Worm (Caenorhabditis elegans) whole organism, L1 larva: ENCODE data around the gene nhr-18.

Experiments used
- C04F5.9 ChIP-seq: sonication (generic microtip); optimal IDR thresholded peaks from 2 replicates; lab custom pipeline; 2016; ENCODE audit warnings: missing genetic modification characterization, missing compliant biosample characterization
- C16A3.4 ChIP-seq: fragments of 150-350 bp; optimal IDR thresholded peaks from 2 replicates; lab custom pipeline; 2014; ENCODE audit warnings: missing biosample characterization, missing genetic modification characterization
- C34B4.2 ChIP-seq: sonication (generic microtip); optimal IDR thresholded peaks from 2 replicates; lab custom pipeline; 2017; ENCODE audit warnings: mild to moderate bottlenecking, missing genetic modification characterization, missing compliant biosample characterization
- F16B12.6 ChIP-seq: fragments of 150-350 bp; optimal IDR thresholded peaks from 2 replicates; lab custom pipeline; 2014; ENCODE audit warnings: missing biosample characterization, missing genetic modification characterization
- Y116A8C.19 ChIP-seq: sonication (generic microtip); optimal IDR thresholded peaks from 2 replicates; lab custom pipeline; 2016; ENCODE audit warnings: missing compliant biosample characterization, missing genetic modification characterization, borderline replicate concordance
- aha-1 ChIP-seq: fragments of 150-350 bp; optimal IDR thresholded peaks from 2 replicates; lab custom pipeline; 2014; ENCODE audit warnings: missing biosample characterization, missing genetic modification characterization
- ceh-63 ChIP-seq: fragments of 200-800 bp; sonication (Bioruptor generic); optimal IDR thresholded peaks from 2 replicates; lab custom pipeline; 2018; ENCODE audit warnings: mild to moderate bottlenecking, missing genetic modification characterization, missing compliant biosample characterization
- ceh-90 ChIP-seq: sonication (generic microtip); optimal IDR thresholded peaks from 2 replicates; lab custom pipeline; 2016; ENCODE audit warnings: missing genetic modification characterization, missing compliant biosample characterization
- ces-1 ChIP-seq: fragments of 150-350 bp; optimal IDR thresholded peaks from 2 replicates; lab custom pipeline; 2014; ENCODE audit warnings: missing biosample characterization, missing genetic modification reagents, missing genetic modification characterization
- dsc-1 ChIP-seq: sonication (generic microtip); optimal IDR thresholded peaks from 2 replicates; lab custom pipeline; 2016; ENCODE audit warnings: mild to moderate bottlenecking, missing genetic modification characterization, missing compliant biosample characterization
- efl-1 ChIP-seq, 4 experiments: fragments of 150-350 bp; optimal IDR thresholded peaks in 3 of 4; peaks in 1 of 4; 1 replicate in 1 of 4; 2 replicates in 3 of 4; lab custom pipeline; 2014; ENCODE audit warnings: missing biosample characterization in 2 of 4, missing genetic modification characterization in 2 of 4, missing genetic modification reagents in 2 of 4
- egl-27 ChIP-seq, 2 experiments: fragments of 150-350 bp in 1 of 2; sonication (generic microtip); optimal IDR thresholded peaks; 3 replicates each; lab custom pipeline; 2017 to 2018; ENCODE audit warnings: missing biosample characterization in 2 of 2, missing genetic modification characterization in 2 of 2, missing genetic modification reagents in 2 of 2
- ets-5 ChIP-seq: fragments of 200-800 bp; sonication (Bioruptor generic); IDR thresholded peaks from 2 replicates; pipeline ENCODE4 v1.3.6; 2022; ENCODE audit warnings: missing genetic modification characterization, missing compliant biosample characterization
- fkh-8 ChIP-seq: sonication (generic microtip); optimal IDR thresholded peaks from 2 replicates; lab custom pipeline; 2016; ENCODE audit warnings: mild to moderate bottlenecking, missing genetic modification characterization, missing compliant biosample characterization
- fos-1 ChIP-seq: fragments of 150-350 bp; optimal IDR thresholded peaks from 2 replicates; lab custom pipeline; 2014; ENCODE audit warnings: missing biosample characterization, missing genetic modification characterization
- grh-1 ChIP-seq: fragments of 200-800 bp; sonication (Bioruptor generic); IDR thresholded peaks from 2 replicates; pipeline ENCODE4 v1.3.6; 2022; ENCODE audit warnings: missing genetic modification reagents, missing genetic modification characterization, missing compliant biosample characterization
- lin-35 ChIP-seq, 2 experiments: fragments of 150-350 bp; optimal IDR thresholded peaks; 2 replicates each; lab custom pipeline; 2014; ENCODE audit warnings: missing biosample characterization in 2 of 2, missing genetic modification characterization in 2 of 2, missing genetic modification reagents in 2 of 2
- lin-39 ChIP-seq: fragments of 150-350 bp; optimal IDR thresholded peaks from 2 replicates; lab custom pipeline; 2014; ENCODE audit warnings: missing biosample characterization, missing genetic modification reagents, missing genetic modification characterization
- lir-3 ChIP-seq: sonication (generic microtip); optimal IDR thresholded peaks from 2 replicates; lab custom pipeline; 2016; ENCODE audit warnings: mild to moderate bottlenecking, missing genetic modification characterization, moderate library complexity, missing compliant biosample characterization; ENCODE audit not compliant: poor library complexity
- mab-9 ChIP-seq: fragments of 200-800 bp; sonication (Bioruptor generic); IDR thresholded peaks from 2 replicates; pipeline ENCODE4 v1.3.6; 2022; ENCODE audit warnings: missing genetic modification reagents, missing genetic modification characterization, missing compliant biosample characterization
- nhr-11 ChIP-seq: fragments of 150-350 bp; optimal IDR thresholded peaks from 2 replicates; lab custom pipeline; 2014; ENCODE audit warnings: missing biosample characterization, missing genetic modification characterization
- nhr-12 ChIP-seq: sonication (generic microtip); optimal IDR thresholded peaks from 2 replicates; lab custom pipeline; 2017; ENCODE audit warnings: missing biosample characterization, missing genetic modification characterization
- nhr-19 ChIP-seq: fragments of 200-800 bp; sonication (Bioruptor generic); conservative IDR thresholded peaks from 2 replicates; pipeline ENCODE4 v1.3.6; 2022; ENCODE audit warnings: missing genetic modification characterization, missing compliant biosample characterization
- nhr-84 ChIP-seq: sonication (generic microtip); optimal IDR thresholded peaks from 2 replicates; lab custom pipeline; 2017; ENCODE audit warnings: missing biosample characterization, missing genetic modification characterization
- nhr-90 ChIP-seq: sonication (generic microtip); optimal IDR thresholded peaks from 2 replicates; lab custom pipeline; 2016; ENCODE audit warnings: mild to moderate bottlenecking, missing genetic modification characterization, missing compliant biosample characterization; ENCODE audit not compliant: poor library complexity
- pax-3 ChIP-seq: fragments of 200-800 bp; sonication (Bioruptor generic); optimal IDR thresholded peaks from 2 replicates; lab custom pipeline; 2018; ENCODE audit warnings: mild to moderate bottlenecking, missing genetic modification characterization, moderate library complexity, missing compliant biosample characterization
- rnt-1 ChIP-seq: sonication (generic microtip); optimal IDR thresholded peaks from 2 replicates; lab custom pipeline; 2016; ENCODE audit warnings: mild to moderate bottlenecking, missing genetic modification characterization, moderate library complexity, missing compliant biosample characterization
- skn-1 ChIP-seq: fragments of 150-350 bp; optimal IDR thresholded peaks from 2 replicates; lab custom pipeline; 2014; ENCODE audit warnings: missing biosample characterization, missing genetic modification characterization
- snu-23 ChIP-seq: sonication (generic microtip); optimal IDR thresholded peaks from 2 replicates; lab custom pipeline; 2016; ENCODE audit warnings: missing genetic modification characterization, missing compliant biosample characterization
- sox-4 ChIP-seq: sonication (generic microtip); optimal IDR thresholded peaks from 2 replicates; lab custom pipeline; 2016; ENCODE audit warnings: missing genetic modification characterization, missing compliant biosample characterization
- sup-37 ChIP-seq: fragments of 200-800 bp; sonication (Bioruptor generic); optimal IDR thresholded peaks from 2 replicates; lab custom pipeline; 2018; ENCODE audit warnings: mild to moderate bottlenecking, missing genetic modification characterization, missing compliant biosample characterization
- tbx-2 ChIP-seq: sonication (generic microtip); optimal IDR thresholded peaks from 2 replicates; lab custom pipeline; 2016; ENCODE audit warnings: missing genetic modification characterization, missing compliant biosample characterization
- tlp-1 ChIP-seq: fragments of 150-350 bp; optimal IDR thresholded peaks from 2 replicates; lab custom pipeline; 2014; ENCODE audit warnings: missing biosample characterization, missing genetic modification characterization
- unc-30 ChIP-seq: sonication (generic microtip); optimal IDR thresholded peaks from 2 replicates; lab custom pipeline; 2017; ENCODE audit warnings: missing biosample characterization, missing genetic modification characterization
- unc-98 ChIP-seq: fragments of 200-800 bp; sonication (Bioruptor generic); IDR thresholded peaks from 2 replicates; pipeline ENCODE4 v1.3.6; 2022; ENCODE audit warnings: missing genetic modification characterization, missing compliant biosample characterization
- zag-1 ChIP-seq: fragments of 150-350 bp; optimal IDR thresholded peaks from 2 replicates; lab custom pipeline; 2014; ENCODE audit warnings: missing biosample characterization, missing genetic modification characterization
- zip-4 ChIP-seq: fragments of 200-800 bp; sonication (Bioruptor generic); optimal IDR thresholded peaks from 2 replicates; lab custom pipeline; 2018; ENCODE audit warnings: mild to moderate bottlenecking, missing genetic modification characterization, moderate library complexity, missing compliant biosample characterization
- ztf-11 ChIP-seq, 2 experiments: sonication (generic microtip); optimal IDR thresholded peaks; 2 replicates each; lab custom pipeline; 2016 to 2017; ENCODE audit warnings: missing genetic modification characterization in 2 of 2, missing biosample characterization in 1 of 2, missing compliant biosample characterization in 1 of 2

Gene nhr-18

ce11 chrV:2226903-2227302, at the start of gene nhr-18:
Gene nhr-18, plus strand, starts transcription at chrV:2227203.
- TF ChIP-seq lir-3: no peak
- no peak for TF ChIP-seq rnt-1 (tag; lab: Kevin White, UChicago)
- TF ChIP-seq nhr-84 (tag; lab: Kevin White, UChicago): no peak
- no peak for TF ChIP-seq efl-1 (optimal IDR thresholded peaks at IDR 0.05; lab: Kevin White, UChicago)
- peak in 1 of 2 experiments; percentile 15 for TF ChIP-seq efl-1 (GFP tag; optimal IDR thresholded peaks at IDR 0.05 in 1 of 2; lab: Kevin White, UChicago)
- TF ChIP-seq nhr-90: no peak
- no peak for TF ChIP-seq nhr-19 (GFP tag; lab: Robert Waterston, UW)

- TF ChIP-seq C04F5.9 (tag; lab: Kevin White, UChicago) (no peak), sox-4 (no peak), zip-4 (no peak), efl-1 (optimal IDR thresholded peaks at IDR 0.05; lab: Kevin White, UChicago) (no peak), efl-1 (GFP tag; optimal IDR thresholded peaks at IDR 0.05 in 1 of 2; lab: Kevin White, UChicago) (no peak), nhr-12 (tag; lab: Kevin White, UChicago) (no peak), lir-3 (no peak), ces-1 (GFP tag; lab: Kevin White, UChicago) (no peak), C34B4.2 (tag; lab: Kevin White, UChicago) (no peak), lin-35 (GFP tag; optimal IDR thresholded peaks at IDR 0.05; lab: Kevin White, UChicago) (no peak), C16A3.4 (tag; lab: Kevin White, UChicago) (no peak), grh-1 (no peak), pax-3 (tag; lab: Kevin White, UChicago) (no peak), ceh-63 (GFP tag; lab: Kevin White, UChicago) (no peak), lin-39 (tag; lab: Kevin White, UChicago) (no peak), unc-98 (GFP tag; lab: Robert Waterston, UW) (no peak), tlp-1 (tag; lab: Kevin White, UChicago) (no peak), nhr-11 (no peak), skn-1 (tag; lab: Kevin White, UChicago) (no peak), Y116A8C.19 (tag; lab: Kevin White, UChicago) (no peak)
Observed at ce11 chrV:2177307-2177764, 49.7 kb upstream of the nhr-18 start, which contains the start of gene srbc-17. Gene srbc-17, plus strand, starts transcription at chrV:2177714.

- TF ChIP-seq fkh-8 (tag; lab: Kevin White, UChicago) (no peak), ceh-63 (GFP tag; lab: Kevin White, UChicago) (no peak), ets-5 (GFP tag; lab: Robert Waterston, UW) (no peak), lir-3 (no peak), unc-30 (no peak), skn-1 (tag; lab: Kevin White, UChicago) (no peak), fos-1 (tag; lab: Kevin White, UChicago) (no peak), tbx-2 (tag; lab: Kevin White, UChicago) (no peak), ztf-11 (tag; optimal IDR thresholded peaks at IDR 0.05; lab: Kevin White, UChicago) (no peak), aha-1 (tag; lab: Kevin White, UChicago) (no peak), snu-23 (GFP tag; lab: Kevin White, UChicago) (no peak), C04F5.9 (tag; lab: Kevin White, UChicago) (no peak), zag-1 (tag; lab: Kevin White, UChicago) (no peak), dsc-1 (tag; lab: Kevin White, UChicago) (no peak), egl-27 (tag; optimal IDR thresholded peaks at IDR 0.05; lab: Kevin White, UChicago) (no peak), sup-37 (no peak), F16B12.6 (tag; lab: Kevin White, UChicago) (no peak), mab-9 (no peak), nhr-11 (no peak), ceh-90 (tag; lab: Kevin White, UChicago) (no peak)
Observed at ce11 chrV:2179214-2179613, 47.8 kb upstream of the nhr-18 start, which contains the start of gene cyp-33C1. Gene cyp-33C1, plus strand, starts transcription at chrV:2179514.
